Fruit fly (Drosophila melanogaster): ENCODE data around the gene CG13293.
A peak's percentile ranks its signal among the peaks of the same experiment; 100 is the strongest.

The CG13293 gene

dm6 chr3L:6125409-6125689, 42.7 kb downstream of the CG13293 start:
- no peak for TF ChIP-seq gl (tag; optimal IDR thresholded peaks at IDR 0.05)
- TF ChIP-seq EcR (GFP tag; optimal IDR thresholded peaks at IDR 0.05), result no peak
- no peak for TF ChIP-seq CG15710 (tag; optimal IDR thresholded peaks at IDR 0.05)

dm6 chr3L:6129591-6129990, 46.9 kb downstream of the CG13293 start:
- peak; percentile 20 for TF ChIP-seq D1 (tag; optimal IDR thresholded peaks at IDR 0.05)
- no peak for TF ChIP-seq fd96Ca (GFP tag; IDR thresholded peaks at IDR 0.05)

- TF ChIP-seq rn (GFP tag; IDR thresholded peaks at IDR 0.05) (no peak), CG14655 (GFP tag; optimal IDR thresholded peaks at IDR 0.05) (no peak), Pif1B (GFP tag; optimal IDR thresholded peaks at IDR 0.05) (no peak), EcR (GFP tag; optimal IDR thresholded peaks at IDR 0.05) (no peak), CG15710 (tag; optimal IDR thresholded peaks at IDR 0.05) (no peak), CG17806 (tag; optimal IDR thresholded peaks at IDR 0.05) (no peak), CG8159 (tag; optimal IDR thresholded peaks at IDR 0.05) (no peak), CG13204 (GFP tag; optimal IDR thresholded peaks at IDR 0.05) (no peak), D1 (tag; optimal IDR thresholded peaks at IDR 0.05) (no peak), fd96Ca (GFP tag; IDR thresholded peaks at IDR 0.05) (no peak), CG9948 (tag; optimal IDR thresholded peaks at IDR 0.05) (no peak), CG4496 (GFP tag; IDR thresholded peaks at IDR 0.05) (no peak), CG32121 (GFP tag; IDR thresholded peaks at IDR 0.05) (no peak), gl (tag; optimal IDR thresholded peaks at IDR 0.05) (no peak), CG12605 (GFP tag; IDR thresholded peaks at IDR 0.05) (no peak), CG10348 (GFP tag; IDR thresholded peaks at IDR 0.05) (no peak), Ets98B (GFP tag; IDR thresholded peaks at IDR 0.05) (no peak), CG34367 (tag; optimal IDR thresholded peaks at IDR 0.05) (no peak), Pif1A (GFP tag; optimal IDR thresholded peaks at IDR 0.05) (no peak)
These were observed 48.3 kb downstream of the CG13293 start, which contains the start of gene Lcp65Ag3 for dm6 chr3L:6130944-6131343. Gene Lcp65Ag3, minus strand, starts transcription at chr3L:6130989.

- TF ChIP-seq rn (GFP tag; IDR thresholded peaks at IDR 0.05) (0 out of 2 replicates have a peak, but pooled peaks have one; percentile 9), CG10348 (GFP tag; IDR thresholded peaks at IDR 0.05) (no peak)
These were observed 49.3 kb downstream of the CG13293 start, which contains the start of gene Cpr65Au for dm6 chr3L:6132009-6132408. Gene Cpr65Au, minus strand, starts transcription at chr3L:6132109.

dm6 chr3L:6133546-6133945, 50.9 kb downstream of the CG13293 start, which contains the start of gene Lcp65Ag2:
Gene Lcp65Ag2, minus strand, starts transcription at chr3L:6133593.
- TF ChIP-seq Snoo (tag; optimal IDR thresholded peaks at IDR 0.05), result no peak
- no peak for TF ChIP-seq CG15710 (tag; optimal IDR thresholded peaks at IDR 0.05)
- no peak for TF ChIP-seq rn (GFP tag; IDR thresholded peaks at IDR 0.05)
- no peak for TF ChIP-seq CG13204 (GFP tag; optimal IDR thresholded peaks at IDR 0.05)
- TF ChIP-seq gl (tag; optimal IDR thresholded peaks at IDR 0.05), result no peak
- TF ChIP-seq fd96Ca (GFP tag; IDR thresholded peaks at IDR 0.05), result no peak
- TF ChIP-seq D1 (tag; optimal IDR thresholded peaks at IDR 0.05), result no peak

DNA sequence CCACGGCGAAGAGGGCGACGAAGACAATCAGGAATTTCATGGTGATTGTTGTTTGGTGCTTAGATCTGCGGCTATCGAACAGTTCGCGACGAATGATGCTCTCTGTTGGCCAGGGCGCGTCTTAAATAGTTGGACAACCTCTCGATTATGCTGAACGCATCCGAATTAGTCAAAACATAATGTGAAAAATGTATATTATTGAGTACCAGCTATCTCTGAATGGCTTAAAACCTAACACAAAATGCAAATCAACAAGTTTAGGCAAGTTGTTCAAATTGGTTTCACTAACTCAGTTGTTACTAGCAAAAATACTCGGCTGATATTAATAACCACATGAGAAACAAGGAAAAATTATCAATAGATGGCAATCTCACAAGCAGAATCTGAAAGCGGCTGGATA, 52.5 kb downstream of the CG13293 start, which contains the start of gene Lcp65Ag1:
Lcp65Ag1 (minus strand) TSS at position 101 of the 400 bp plus-strand sequence.
- TF ChIP-seq D1 (tag; optimal IDR thresholded peaks at IDR 0.05) (no peak), gl (tag; optimal IDR thresholded peaks at IDR 0.05) (no peak), CG17806 (tag; optimal IDR thresholded peaks at IDR 0.05) (no peak), EcR (GFP tag; optimal IDR thresholded peaks at IDR 0.05) (no peak), CG4496 (GFP tag; IDR thresholded peaks at IDR 0.05) (no peak), CG15710 (tag; optimal IDR thresholded peaks at IDR 0.05) (no peak), CG8301 (tag; optimal IDR thresholded peaks at IDR 0.05) (no peak), CG34367 (tag; optimal IDR thresholded peaks at IDR 0.05) (no peak), rn (GFP tag; IDR thresholded peaks at IDR 0.05) (no peak), CG12605 (GFP tag; IDR thresholded peaks at IDR 0.05) (no peak), CG8159 (tag; optimal IDR thresholded peaks at IDR 0.05) (no peak), Snoo (tag; optimal IDR thresholded peaks at IDR 0.05) (no peak), Pif1B (GFP tag; optimal IDR thresholded peaks at IDR 0.05) (no peak), CG14655 (GFP tag; optimal IDR thresholded peaks at IDR 0.05) (no peak), Pif1A (GFP tag; optimal IDR thresholded peaks at IDR 0.05) (no peak)

DNA sequence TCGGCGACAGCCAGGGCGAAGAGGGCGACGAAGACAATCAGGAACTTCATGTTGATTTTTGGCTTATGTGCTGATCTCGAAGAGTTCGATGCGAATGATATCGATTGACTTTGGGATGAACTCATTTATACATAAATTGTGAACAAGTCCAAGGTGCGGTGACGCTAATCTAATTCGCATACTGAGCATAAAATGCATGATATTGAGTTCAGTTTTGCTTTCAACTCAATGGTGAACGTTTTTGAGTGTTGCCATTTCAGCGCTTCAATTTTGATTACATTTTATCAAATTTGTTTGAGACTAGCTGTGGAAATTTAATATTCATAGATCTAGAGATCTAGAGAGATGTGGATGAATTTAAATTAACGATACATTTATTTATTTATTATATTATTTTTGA, 54.0 kb downstream of the CG13293 start, which contains the start of gene Lcp65Af:
Lcp65Af (minus strand) TSS at position 101 of the 400 bp plus-strand sequence.
- no peak for TF ChIP-seq CG13204 (GFP tag; optimal IDR thresholded peaks at IDR 0.05)
- TF ChIP-seq CG34367 (tag; optimal IDR thresholded peaks at IDR 0.05), result no peak
- no peak for TF ChIP-seq Pif1A (GFP tag; optimal IDR thresholded peaks at IDR 0.05)
- TF ChIP-seq CG8301 (tag; optimal IDR thresholded peaks at IDR 0.05), result no peak
- no peak for TF ChIP-seq CG17806 (tag; optimal IDR thresholded peaks at IDR 0.05)
- no peak for TF ChIP-seq CG32121 (GFP tag; IDR thresholded peaks at IDR 0.05)
- no peak for TF ChIP-seq Ets98B (GFP tag; IDR thresholded peaks at IDR 0.05)
- TF ChIP-seq EcR (GFP tag; optimal IDR thresholded peaks at IDR 0.05), result no peak
- TF ChIP-seq rn (GFP tag; IDR thresholded peaks at IDR 0.05), result no peak
- no peak for TF ChIP-seq Snoo (tag; optimal IDR thresholded peaks at IDR 0.05)
- TF ChIP-seq gl (tag; optimal IDR thresholded peaks at IDR 0.05), result no peak
- TF ChIP-seq CG15710 (tag; optimal IDR thresholded peaks at IDR 0.05), result no peak
- TF ChIP-seq Pif1B (GFP tag; optimal IDR thresholded peaks at IDR 0.05), result no peak
- no peak for TF ChIP-seq CG4496 (GFP tag; IDR thresholded peaks at IDR 0.05)
- no peak for TF ChIP-seq CG8159 (tag; optimal IDR thresholded peaks at IDR 0.05)
- TF ChIP-seq D1 (tag; optimal IDR thresholded peaks at IDR 0.05), result no peak
- no peak for TF ChIP-seq fd96Ca (GFP tag; IDR thresholded peaks at IDR 0.05)
